Worm (Caenorhabditis elegans) whole organism, L3 larva: ENCODE measurements around the gene kbp-1.
A peak's percentile ranks its signal among the peaks of the same experiment; 100 is the strongest.

Experiments used
- R02D3.7 ChIP-seq: fragments of 150-350 bp; optimal IDR thresholded peaks from 2 replicates; lab custom pipeline; 2014; ENCODE audit warnings: missing biosample characterization, missing genetic modification characterization
- ZK546.5 ChIP-seq: sonication (generic microtip); optimal IDR thresholded peaks from 2 replicates; lab custom pipeline; 2017; ENCODE audit warnings: missing biosample characterization, missing genetic modification characterization
- ama-1 ChIP-seq: fragments of 150-350 bp; optimal IDR thresholded peaks from 2 replicates; lab custom pipeline; 2018
- ceh-16 ChIP-seq: sonication (generic microtip); optimal IDR thresholded peaks from 2 replicates; lab custom pipeline; 2017; ENCODE audit warnings: missing biosample characterization, missing genetic modification characterization
- ceh-28 ChIP-seq: fragments of 150-350 bp; optimal IDR thresholded peaks from 2 replicates; lab custom pipeline; 2014; ENCODE audit warnings: missing biosample characterization, missing genetic modification reagents, missing genetic modification characterization
- ceh-82 ChIP-seq: fragments of 150-350 bp; optimal IDR thresholded peaks from 2 replicates; lab custom pipeline; 2014; ENCODE audit warnings: missing biosample characterization, missing genetic modification characterization
- daf-12 ChIP-seq: fragments of 150-350 bp; optimal IDR thresholded peaks from 2 replicates; lab custom pipeline; 2014; ENCODE audit warnings: missing biosample characterization, missing genetic modification reagents, missing genetic modification characterization
- egl-27 ChIP-seq: sonication (generic microtip); optimal IDR thresholded peaks from 4 replicates; lab custom pipeline; 2017; ENCODE audit warnings: missing biosample characterization, missing genetic modification reagents, missing genetic modification characterization
- egl-5 ChIP-seq: fragments of 150-350 bp; optimal IDR thresholded peaks from 2 replicates; lab custom pipeline; 2017; ENCODE audit warnings: missing biosample characterization, missing genetic modification reagents, missing genetic modification characterization, inconsistent platforms
- elt-1 ChIP-seq: fragments of 150-350 bp; optimal IDR thresholded peaks from 2 replicates; lab custom pipeline; 2014; ENCODE audit warnings: missing biosample characterization, missing genetic modification characterization
- elt-2 ChIP-seq: sonication (generic microtip); optimal IDR thresholded peaks from 2 replicates; lab custom pipeline; 2016; ENCODE audit warnings: missing genetic modification reagents, mild to moderate bottlenecking, missing genetic modification characterization, missing compliant biosample characterization
- eor-1 ChIP-seq, 2 experiments: fragments of 150-350 bp; optimal IDR thresholded peaks; 2 replicates each; lab custom pipeline; 2014 to 2018; ENCODE audit warnings: missing biosample characterization in 2 of 2, missing genetic modification characterization in 2 of 2
- fkh-10 ChIP-seq: sonication (generic microtip); optimal IDR thresholded peaks from 2 replicates; lab custom pipeline; 2017; ENCODE audit warnings: missing biosample characterization, missing genetic modification reagents, missing genetic modification characterization
- fkh-2 ChIP-seq: fragments of 150-350 bp; optimal IDR thresholded peaks from 2 replicates; lab custom pipeline; 2014; ENCODE audit warnings: missing biosample characterization, missing genetic modification reagents, missing genetic modification characterization
- hmg-11 ChIP-seq: sonication (generic microtip); optimal IDR thresholded peaks from 2 replicates; lab custom pipeline; 2016; ENCODE audit warnings: missing genetic modification characterization, missing compliant biosample characterization
- jun-1 ChIP-seq: fragments of 150-350 bp; optimal IDR thresholded peaks from 2 replicates; lab custom pipeline; 2014; ENCODE audit warnings: missing biosample characterization, missing genetic modification reagents, missing genetic modification characterization
- lin-15B ChIP-seq: fragments of 150-350 bp; optimal IDR thresholded peaks from 2 replicates; lab custom pipeline; 2014; ENCODE audit warnings: missing biosample characterization, missing genetic modification characterization
- lin-39 ChIP-seq: fragments of 150-350 bp; optimal IDR thresholded peaks from 2 replicates; lab custom pipeline; 2018; ENCODE audit warnings: missing biosample characterization, missing genetic modification reagents, missing genetic modification characterization
- lsy-12 ChIP-seq: sonication (generic microtip); optimal IDR thresholded peaks from 2 replicates; lab custom pipeline; 2016; ENCODE audit warnings: mild to moderate bottlenecking, missing genetic modification characterization, missing compliant biosample characterization
- mdl-1 ChIP-seq: fragments of 150-350 bp; optimal IDR thresholded peaks from 2 replicates; lab custom pipeline; 2014; ENCODE audit warnings: missing biosample characterization, missing genetic modification characterization
- mml-1 ChIP-seq: fragments of 150-350 bp; sonication (generic microtip); optimal IDR thresholded peaks from 3 replicates; lab custom pipeline; 2014; ENCODE audit warnings: missing biosample characterization, missing genetic modification characterization
- nfya-1 ChIP-seq: sonication (generic microtip); optimal IDR thresholded peaks from 2 replicates; lab custom pipeline; 2017; ENCODE audit warnings: missing genetic modification characterization, mild to moderate bottlenecking, missing compliant biosample characterization, antibody characterized with exemption, moderate library complexity; ENCODE audit not compliant: insufficient read depth
- nhr-11 ChIP-seq: fragments of 150-350 bp; optimal IDR thresholded peaks from 2 replicates; lab custom pipeline; 2014; ENCODE audit warnings: missing biosample characterization, missing genetic modification characterization
- nhr-23 ChIP-seq: fragments of 150-350 bp; optimal IDR thresholded peaks from 2 replicates; lab custom pipeline; 2014; ENCODE audit warnings: missing biosample characterization, missing genetic modification reagents, missing genetic modification characterization
- nhr-237 ChIP-seq: fragments of 150-350 bp; optimal IDR thresholded peaks from 2 replicates; lab custom pipeline; 2014; ENCODE audit warnings: missing biosample characterization, missing genetic modification characterization
- nhr-25 ChIP-seq: sonication (generic microtip); optimal IDR thresholded peaks from 2 replicates; lab custom pipeline; 2017; ENCODE audit warnings: missing biosample characterization, missing genetic modification characterization
- nhr-28 ChIP-seq: fragments of 150-350 bp; optimal IDR thresholded peaks from 2 replicates; lab custom pipeline; 2014; ENCODE audit warnings: missing biosample characterization, missing genetic modification characterization
- nhr-43 ChIP-seq: sonication (generic microtip); optimal IDR thresholded peaks from 2 replicates; lab custom pipeline; 2016; ENCODE audit warnings: mild to moderate bottlenecking, missing genetic modification characterization, missing compliant biosample characterization; ENCODE audit not compliant: poor library complexity, severe bottlenecking
- nhr-67 ChIP-seq: fragments of 150-350 bp; optimal IDR thresholded peaks from 2 replicates; lab custom pipeline; 2014; ENCODE audit warnings: missing biosample characterization, missing genetic modification characterization
- nhr-76 ChIP-seq: fragments of 150-350 bp; sonication (generic microtip); optimal IDR thresholded peaks from 5 replicates; lab custom pipeline; 2014; ENCODE audit warnings: missing biosample characterization, missing genetic modification characterization
- nhr-77 ChIP-seq: fragments of 150-350 bp; optimal IDR thresholded peaks from 2 replicates; lab custom pipeline; 2014; ENCODE audit warnings: missing biosample characterization, missing genetic modification characterization
- pha-4 ChIP-seq: fragments of 150-350 bp; optimal IDR thresholded peaks from 2 replicates; lab custom pipeline; 2014; ENCODE audit warnings: missing biosample characterization, missing genetic modification reagents, missing genetic modification characterization
- pqm-1 ChIP-seq: fragments of 150-350 bp; optimal IDR thresholded peaks from 2 replicates; lab custom pipeline; 2017; ENCODE audit warnings: missing biosample characterization, missing genetic modification characterization, inconsistent platforms
- skn-1 ChIP-seq: fragments of 150-350 bp; optimal IDR thresholded peaks from 2 replicates; lab custom pipeline; 2014; ENCODE audit warnings: missing biosample characterization, missing genetic modification characterization
- tbx-2 ChIP-seq: sonication (generic microtip); optimal IDR thresholded peaks from 2 replicates; lab custom pipeline; 2016; ENCODE audit warnings: mild to moderate bottlenecking, missing genetic modification characterization, missing compliant biosample characterization
- unc-39 ChIP-seq: sonication (generic microtip); optimal IDR thresholded peaks from 4 replicates; lab custom pipeline; 2017; ENCODE audit warnings: missing biosample characterization, missing genetic modification characterization
- ztf-11 ChIP-seq: fragments of 150-350 bp; optimal IDR thresholded peaks from 2 replicates; lab custom pipeline; 2014; ENCODE audit warnings: missing biosample characterization, missing genetic modification characterization

Gene kbp-1

ce11 chrIII:6869996-6870395 is 563 bp downstream of the kbp-1 start, which contains the start of gene K04C2.8:
Gene K04C2.8 (plus strand): TSS chrIII:6870296.
- TF ChIP-seq mml-1, result no peak
- no peak for TF ChIP-seq hmg-11
- TF ChIP-seq ceh-16, result no peak
- TF ChIP-seq nfya-1 (tag; lab: Kevin White, UChicago), result no peak
- TF ChIP-seq ama-1 (lab: Kevin White, UChicago), result no peak
- TF ChIP-seq daf-12 (tag; lab: Kevin White, UChicago), result no peak
- TF ChIP-seq ceh-82 (tag; lab: Kevin White, UChicago), result no peak
- TF ChIP-seq mdl-1, result no peak
- no peak for TF ChIP-seq egl-5 (tag; lab: Kevin White, UChicago)
- TF ChIP-seq elt-1 (tag; lab: Kevin White, UChicago), result no peak
- no peak for TF ChIP-seq unc-39 (tag; lab: Kevin White, UChicago)
- TF ChIP-seq nhr-77 (tag; lab: Kevin White, UChicago), result no peak
- no peak for TF ChIP-seq fkh-10 (GFP tag; lab: Kevin White, UChicago)
- no peak for TF ChIP-seq nhr-76
- TF ChIP-seq eor-1 (tag; optimal IDR thresholded peaks at IDR 0.05; lab: Kevin White, UChicago), result no peak

ce11 chrIII:6871067-6871466 is 1.6 kb downstream of the kbp-1 start:
- TF ChIP-seq lin-39 (tag; lab: Kevin White, UChicago), result peak; percentile 59
- no peak for TF ChIP-seq nhr-43
- TF ChIP-seq pha-4 (tag; lab: Kevin White, UChicago), result no peak
- peak; percentile 41 for TF ChIP-seq nfya-1 (tag; lab: Kevin White, UChicago)
- TF ChIP-seq pqm-1, result no peak
- TF ChIP-seq nhr-67, result no peak
- no peak for TF ChIP-seq elt-2 (tag; lab: Kevin White, UChicago)
- no peak for TF ChIP-seq tbx-2 (tag; lab: Kevin White, UChicago)
- no peak for TF ChIP-seq lin-15B (tag; lab: Kevin White, UChicago)
- TF ChIP-seq nhr-25 (tag; lab: Kevin White, UChicago), result no peak
- no peak for TF ChIP-seq ZK546.5 (tag; lab: Kevin White, UChicago)

ce11 chrIII:6871668-6872067 is 2.2 kb downstream of the kbp-1 start:
- TF ChIP-seq ceh-16 (no peak), lin-15B (tag; lab: Kevin White, UChicago) (no peak), egl-5 (tag; lab: Kevin White, UChicago) (peak; percentile 37), R02D3.7 (tag; lab: Kevin White, UChicago) (no peak), jun-1 (tag; lab: Kevin White, UChicago) (no peak), nhr-67 (no peak), nhr-237 (tag; lab: Kevin White, UChicago) (no peak), ceh-28 (tag; lab: Kevin White, UChicago) (no peak), lin-39 (tag; lab: Kevin White, UChicago) (peak; percentile 18), pqm-1 (no peak), nhr-76 (no peak), nhr-23 (no peak), ztf-11 (tag; lab: Kevin White, UChicago) (no peak), ama-1 (lab: Kevin White, UChicago) (peak; percentile 29), skn-1 (tag; lab: Kevin White, UChicago) (no peak), egl-27 (tag; lab: Kevin White, UChicago) (no peak), nhr-11 (no peak), lsy-12 (tag; lab: Kevin White, UChicago) (no peak), unc-39 (tag; lab: Kevin White, UChicago) (no peak), nhr-28 (no peak), elt-1 (tag; lab: Kevin White, UChicago) (no peak), nhr-43 (no peak), mml-1 (no peak), mdl-1 (no peak), pha-4 (tag; lab: Kevin White, UChicago) (no peak), fkh-2 (tag; lab: Kevin White, UChicago) (no peak), tbx-2 (tag; lab: Kevin White, UChicago) (no peak), nfya-1 (tag; lab: Kevin White, UChicago) (peak; percentile 33), hmg-11 (no peak), nhr-77 (tag; lab: Kevin White, UChicago) (no peak)
